Fruit fly (Drosophila melanogaster) whole organism: ENCODE data around the gene CG15036.

ENCODE experiments used
- CG8478 ChIP-seq: fragments of >200 bp; optimal IDR thresholded peaks from 2 replicates; lab custom pipeline; 2018; ENCODE audit warnings: inconsistent platforms
- Dll ChIP-seq: fragments of >200 bp; optimal IDR thresholded peaks from 2 replicates; lab custom pipeline; 2017
- EcR ChIP-seq, 2 experiments: fragments of >200 bp; optimal IDR thresholded peaks; 2 replicates each; lab custom pipeline; 2017; ENCODE audit warnings: missing biosample characterization in 2 of 2, missing genetic modification characterization in 2 of 2, missing genetic modification reagents in 2 of 2
- pan ChIP-seq: fragments of >200 bp; optimal IDR thresholded peaks from 2 replicates; lab custom pipeline; 2017
- psq ChIP-seq: fragments of >200 bp; optimal IDR thresholded peaks from 2 replicates; lab custom pipeline; 2017
- usp ChIP-seq: fragments of >200 bp; optimal IDR thresholded peaks from 2 replicates; lab custom pipeline; 2017; ENCODE audit warnings: missing biosample characterization, missing genetic modification characterization, mixed read lengths

Gene CG15036

DNA sequence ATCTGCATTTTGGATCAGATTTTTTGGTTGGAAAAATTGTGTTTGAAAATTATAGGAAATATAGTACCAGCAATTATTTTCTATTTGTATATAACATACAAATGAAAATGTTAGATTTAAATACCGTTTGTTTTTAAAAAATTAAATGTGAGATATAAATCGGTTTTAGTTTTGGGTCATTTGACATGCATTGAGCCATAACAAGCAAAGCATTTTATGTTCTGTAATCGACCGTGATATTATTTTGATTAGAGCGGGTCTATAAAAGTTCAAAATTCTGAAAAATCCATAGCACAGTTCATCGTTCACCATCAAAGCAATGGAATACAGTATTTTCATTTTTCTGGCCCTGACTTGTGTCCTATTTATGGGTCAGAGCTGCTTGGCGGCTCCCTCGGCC lies 7.7 kb downstream of the CG15036 start, which contains the start of gene CG34337:
Gene CG34337, plus strand, starts transcription at position 301 of the 400 bp plus-strand sequence.
- no peak for TF ChIP-seq Dll (lab: Kevin White, UChicago)

DNA sequence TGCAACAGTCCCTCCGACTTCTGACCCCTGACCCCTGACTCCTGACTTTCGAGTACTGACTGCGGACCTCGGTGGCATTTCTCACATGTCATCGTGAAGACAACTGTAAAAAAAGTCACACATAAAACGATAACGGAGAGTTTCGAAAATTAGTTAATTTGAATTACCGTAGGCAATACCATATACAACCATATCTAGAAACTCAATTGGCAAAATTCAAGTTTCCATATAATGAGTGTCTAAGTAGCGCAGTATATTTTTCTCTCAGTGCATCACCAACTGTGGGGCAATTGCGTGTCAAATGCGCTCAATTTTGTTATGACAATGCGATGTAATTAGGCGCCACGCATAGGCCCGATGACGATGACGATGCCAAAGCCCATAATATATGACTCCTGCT lies 9.6 kb downstream of the CG15036 start:
- TF ChIP-seq Dll (lab: Kevin White, UChicago): no peak
- no peak for TF ChIP-seq CG8478 (lab: Kevin White, UChicago)
- no peak for TF ChIP-seq pan

DNA sequence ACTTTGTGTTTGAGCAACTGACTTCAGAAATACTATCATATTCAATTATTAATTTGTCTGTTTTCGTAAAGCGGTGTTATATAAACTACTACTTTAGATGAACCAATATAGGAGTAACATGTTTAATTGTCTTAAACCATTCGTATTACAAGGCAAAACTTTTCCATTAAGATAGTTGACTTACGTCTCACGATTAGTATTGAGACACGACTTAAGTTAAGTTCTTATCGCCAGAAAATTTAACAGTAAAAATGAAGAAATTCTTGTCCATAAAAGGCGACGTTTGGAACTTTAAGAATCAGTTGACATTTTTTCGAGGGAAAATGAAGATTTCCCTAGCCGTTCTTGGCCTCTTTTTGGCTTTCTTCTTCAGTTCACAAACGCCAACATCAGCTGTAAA lies 11.1 kb downstream of the CG15036 start, which contains the start of gene CG42705:
Gene CG42705, plus strand, starts transcription at position 301 of the 400 bp plus-strand sequence.
- TF ChIP-seq usp: no peak
- no peak for TF ChIP-seq EcR (GFP tag; optimal IDR thresholded peaks at IDR 0.05; lab: Kevin White, UChicago)
- TF ChIP-seq pan: no peak
- TF ChIP-seq psq (lab: Kevin White, UChicago): no peak
- no peak for TF ChIP-seq Dll (lab: Kevin White, UChicago)
- no peak for TF ChIP-seq CG8478 (lab: Kevin White, UChicago)

DNA sequence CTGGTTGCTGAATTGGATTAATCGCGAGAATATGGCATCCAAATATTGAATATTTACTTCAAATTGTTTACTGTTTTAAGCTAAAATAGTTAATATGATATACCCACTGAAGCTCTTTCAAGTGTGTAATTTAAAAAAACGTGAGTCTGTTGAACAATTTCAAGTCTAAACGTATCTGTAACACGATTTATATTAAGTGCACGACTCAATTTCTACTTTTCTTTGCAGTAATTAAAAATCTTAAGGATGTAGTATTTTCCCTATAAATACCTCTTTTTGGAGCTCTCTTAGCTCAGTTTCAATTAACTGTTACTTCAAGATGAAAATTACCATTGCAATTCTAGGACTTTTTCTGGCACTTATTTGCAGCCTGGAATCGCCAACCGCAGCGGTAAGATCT lies 12.3 kb downstream of the CG15036 start, which contains the start of gene CG42704:
Gene CG42704, plus strand, starts transcription at position 301 of the 400 bp plus-strand sequence.
- TF ChIP-seq psq (lab: Kevin White, UChicago): no peak
- no peak for TF ChIP-seq EcR (GFP tag; optimal IDR thresholded peaks at IDR 0.05; lab: Kevin White, UChicago)
- no peak for TF ChIP-seq CG8478 (lab: Kevin White, UChicago)
- no peak for TF ChIP-seq Dll (lab: Kevin White, UChicago)
- TF ChIP-seq usp: no peak
- no peak for TF ChIP-seq pan

DNA sequence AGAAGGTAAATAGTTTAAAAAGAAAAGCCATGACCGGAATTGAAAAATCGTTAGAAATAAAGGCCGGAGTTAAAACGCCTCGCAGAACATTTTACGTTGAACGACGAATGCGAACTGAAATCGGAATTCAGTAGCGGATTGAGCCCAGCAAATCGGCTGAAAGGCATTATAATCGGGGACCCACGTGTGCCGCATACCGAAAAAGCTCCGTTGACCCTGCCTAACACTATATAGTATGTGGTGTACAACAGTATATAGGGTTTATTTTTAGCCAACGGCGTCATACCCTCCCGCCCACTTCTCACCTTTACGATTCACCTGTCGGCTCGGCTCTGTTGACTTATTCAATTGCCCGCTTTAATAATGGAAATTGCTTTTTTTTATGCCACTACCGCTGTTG lies 12.8 kb downstream of the CG15036 start, which contains the start of gene CG42246:
Gene CG42246, minus strand, starts transcription at position 101 of the 400 bp plus-strand sequence.
- TF ChIP-seq EcR (GFP tag; optimal IDR thresholded peaks at IDR 0.05; lab: Kevin White, UChicago): no peak
- TF ChIP-seq psq (lab: Kevin White, UChicago): no peak
- TF ChIP-seq Dll (lab: Kevin White, UChicago): no peak
- no peak for TF ChIP-seq pan
- TF ChIP-seq usp: no peak
- TF ChIP-seq CG8478 (lab: Kevin White, UChicago): no peak

DNA sequence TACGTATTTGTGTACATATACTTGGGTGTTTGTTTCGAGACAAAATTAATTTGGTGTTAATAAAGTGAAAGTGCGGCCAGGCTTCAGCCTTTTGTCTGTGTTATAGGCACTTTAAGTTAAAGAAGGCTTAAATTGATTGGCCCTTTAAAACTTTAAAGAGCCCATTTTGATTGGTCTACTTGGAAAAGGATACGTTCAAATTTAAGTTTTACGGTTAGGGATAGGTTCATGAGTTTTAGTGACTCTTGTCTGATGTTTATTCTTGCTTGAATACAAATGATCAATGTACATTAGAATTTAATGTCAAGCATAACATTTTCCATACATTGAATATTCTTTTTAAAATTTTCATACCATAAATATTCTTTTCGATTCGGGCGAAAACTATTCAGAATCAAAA lies 17.7 kb downstream of the CG15036 start, which contains the start of gene CG32727:
Gene CG32727, plus strand, starts transcription at position 301 of the 400 bp plus-strand sequence.
- TF ChIP-seq usp (no peak), CG8478 (lab: Kevin White, UChicago) (no peak), psq (lab: Kevin White, UChicago) (no peak), Dll (lab: Kevin White, UChicago) (no peak), pan (no peak), EcR (GFP tag; optimal IDR thresholded peaks at IDR 0.05; lab: Kevin White, UChicago) (no peak)

DNA sequence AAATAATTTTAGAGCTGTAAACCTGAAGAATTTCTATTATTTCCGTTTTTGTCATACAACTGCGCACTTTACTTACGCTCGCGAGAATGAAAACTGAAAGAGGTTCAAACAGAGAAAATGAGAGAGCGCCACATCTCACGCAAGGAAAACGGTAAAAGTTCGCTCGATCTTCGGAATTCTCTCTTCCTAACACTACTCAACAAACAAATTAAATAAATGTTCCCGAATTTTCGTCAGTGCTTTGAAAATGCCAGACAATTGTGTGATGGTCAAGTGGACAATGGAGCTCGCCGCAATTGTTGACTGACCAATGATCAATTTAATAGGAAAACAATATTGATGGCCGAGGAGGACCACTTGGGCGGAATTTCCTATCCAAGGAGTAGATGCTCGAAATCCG lies 18.9 kb downstream of the CG15036 start, which contains the start of gene CG1677:
Gene CG1677, minus strand, starts transcription at position 101 of the 400 bp plus-strand sequence.
- no peak for TF ChIP-seq Dll (lab: Kevin White, UChicago)
- TF ChIP-seq pan: no peak
- TF ChIP-seq CG8478 (lab: Kevin White, UChicago): no peak

DNA sequence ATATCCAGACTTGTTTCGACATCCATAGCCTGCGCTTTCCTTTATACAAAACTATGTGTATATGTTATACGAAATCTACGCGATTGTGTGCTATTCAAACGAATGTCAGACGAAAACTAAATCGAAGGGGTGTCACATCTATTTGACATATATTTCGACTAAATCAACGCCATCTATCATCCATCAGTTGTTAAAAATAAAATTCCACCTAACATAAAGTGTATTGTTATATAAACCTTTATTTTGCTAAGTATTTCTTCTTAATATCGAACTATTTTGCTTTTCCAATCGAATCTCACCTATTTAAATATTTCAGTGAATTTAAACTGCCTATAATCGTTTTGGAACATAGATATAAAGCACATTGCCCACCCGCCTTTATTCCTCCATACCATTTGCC lies 21.6 kb downstream of the CG15036 start, which contains the start of gene CG15035:
Gene CG15035, minus strand, starts transcription at position 101 of the 400 bp plus-strand sequence.
- TF ChIP-seq usp (no peak), CG8478 (lab: Kevin White, UChicago) (no peak), EcR (GFP tag; optimal IDR thresholded peaks at IDR 0.05; lab: Kevin White, UChicago) (no peak), pan (no peak), psq (lab: Kevin White, UChicago) (no peak), Dll (lab: Kevin White, UChicago) (no peak)

DNA sequence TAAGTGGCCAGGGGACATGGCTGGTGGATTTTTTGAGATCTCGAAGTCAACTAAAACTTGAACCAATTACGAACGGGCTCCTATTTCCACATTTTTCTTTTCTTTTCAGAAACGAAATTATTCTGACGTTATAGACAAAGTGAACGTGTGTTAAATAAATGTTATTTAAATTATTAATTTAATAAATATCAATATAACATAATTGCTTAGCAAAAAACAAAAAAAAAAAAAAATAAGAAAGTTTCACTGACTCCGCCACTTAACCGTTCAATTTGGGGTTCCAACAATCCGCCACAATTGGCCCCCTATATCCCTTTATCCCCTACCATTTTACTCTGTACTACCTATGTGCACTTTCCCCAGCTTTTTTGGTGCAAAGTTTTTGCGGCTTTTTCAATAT lies 41.8 kb downstream of the CG15036 start, which contains the start of gene CG42781:
Gene CG42781, minus strand, starts transcription at position 101 of the 400 bp plus-strand sequence.
- TF ChIP-seq CG8478 (lab: Kevin White, UChicago): no peak
- no peak for TF ChIP-seq usp
- no peak for TF ChIP-seq pan
- TF ChIP-seq psq (lab: Kevin White, UChicago): no peak
- no peak for TF ChIP-seq Dll (lab: Kevin White, UChicago)
- TF ChIP-seq EcR (GFP tag; optimal IDR thresholded peaks at IDR 0.05; lab: Kevin White, UChicago): no peak

DNA sequence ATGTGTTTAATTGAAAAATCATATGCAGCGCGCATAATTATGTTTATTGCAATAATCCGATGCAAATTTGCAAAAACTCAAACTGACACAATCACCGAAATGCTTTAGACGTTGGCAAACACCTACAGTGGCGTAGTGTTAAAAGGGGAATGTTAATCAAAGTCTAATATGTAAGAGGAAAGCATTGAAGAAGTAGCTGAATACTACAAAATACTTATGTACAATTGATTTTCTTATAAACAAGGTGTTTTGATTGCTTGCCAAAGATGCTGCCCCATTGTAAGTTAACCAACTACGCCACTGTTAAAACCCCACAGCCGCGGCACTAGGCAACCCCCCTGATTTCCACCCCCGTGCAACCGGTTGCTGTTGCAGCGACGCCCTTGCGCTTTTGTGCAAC lies 45.1 kb downstream of the CG15036 start:
- no peak for TF ChIP-seq usp
- TF ChIP-seq EcR (GFP tag; optimal IDR thresholded peaks at IDR 0.05; lab: Kevin White, UChicago): no peak

DNA sequence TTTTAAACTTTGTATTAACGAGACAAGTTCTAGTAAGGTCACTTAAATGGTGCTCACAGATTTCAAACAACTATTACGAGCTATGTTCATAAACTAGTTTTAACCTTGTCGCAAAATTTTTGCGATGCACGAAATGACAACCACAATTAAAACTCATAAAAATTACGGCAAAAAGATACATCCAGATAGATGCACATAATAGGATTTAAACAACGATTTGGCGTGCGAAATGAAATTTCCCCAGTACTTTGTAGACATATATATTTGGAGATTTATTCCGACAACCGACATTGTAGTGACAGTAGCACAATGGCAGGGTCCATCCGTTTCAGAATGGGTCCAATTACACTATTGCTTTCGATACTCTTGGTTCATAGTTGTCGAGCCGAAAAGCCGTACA lies 46.8 kb downstream of the CG15036 start, which contains the start of gene CheA7a:
Gene CheA7a, plus strand, starts transcription at position 301 of the 400 bp plus-strand sequence.
- no peak for TF ChIP-seq Dll (lab: Kevin White, UChicago)
- no peak for TF ChIP-seq psq (lab: Kevin White, UChicago)
- no peak for TF ChIP-seq CG8478 (lab: Kevin White, UChicago)
- no peak for TF ChIP-seq pan
- TF ChIP-seq usp: no peak
- TF ChIP-seq EcR (GFP tag; optimal IDR thresholded peaks at IDR 0.05; lab: Kevin White, UChicago): no peak
